Worm (Caenorhabditis elegans): ENCODE data around the gene Y64G10A.7.
A peak's percentile ranks its signal among the peaks of the same experiment; 100 is the strongest.

- 0 out of 2 replicates have a peak, but pooled peaks have one; percentile 73 for TF ChIP-seq daf-19 (GFP tag; conservative IDR thresholded peaks at IDR 0.05)
- no peak for TF ChIP-seq nhr-77 (tag; optimal IDR thresholded peaks at IDR 0.05)
- no peak for TF ChIP-seq nhr-237 (tag; optimal IDR thresholded peaks at IDR 0.05)
- peak; percentile 32 for TF ChIP-seq dpl-1 (GFP tag; optimal IDR thresholded peaks at IDR 0.05)
- TF ChIP-seq nhr-76 (tag; optimal IDR thresholded peaks at IDR 0.05): no peak
Observed at ce11 chrIV:14326694-14327298, 35.1 kb downstream of the Y64G10A.7 start.

Measured in whole organism, L4 larva.